Worm (Caenorhabditis elegans): ENCODE results near the gene F43D2.3.
A peak's percentile ranks its signal among the peaks of the same experiment; 100 is the strongest.

The F43D2.3 gene

ce11 chrV:14660608-14661355 lies 29.1 kb downstream of the F43D2.3 start, which contains the start of gene srh-17:
srh-17 (plus strand) TSS chrV:14661305.
- TF ChIP-seq ztf-26 (tag; optimal IDR thresholded peaks at IDR 0.05), result peak; percentile 74
- TF ChIP-seq mes-4 (tag; optimal IDR thresholded peaks at IDR 0.05), result no peak
- peak; percentile 27 for TF ChIP-seq somi-1 (GFP tag; optimal IDR thresholded peaks at IDR 0.05)

- TF ChIP-seq dpl-1 (GFP tag; optimal IDR thresholded peaks at IDR 0.05) (no peak), let-526 (GFP tag; IDR thresholded peaks at IDR 0.05) (no peak), F10E7.11 (tag; optimal IDR thresholded peaks at IDR 0.05) (no peak), egrh-3 (GFP tag; IDR thresholded peaks at IDR 0.05) (no peak), unc-62 (GFP tag; optimal IDR thresholded peaks at IDR 0.05) (no peak), ama-1 (optimal IDR thresholded peaks at IDR 0.05) (no peak), ama-1 (GFP tag; optimal IDR thresholded peaks at IDR 0.05) (no peak), B0035.1 (tag; optimal IDR thresholded peaks at IDR 0.05) (no peak), zfh-2 (GFP tag; conservative IDR thresholded peaks at IDR 0.05) (no peak), Y95B8A.8 (GFP tag; IDR thresholded peaks at IDR 0.05) (no peak), hlh-26 (GFP tag; conservative IDR thresholded peaks at IDR 0.05) (no peak), B0336.3 (GFP tag; IDR thresholded peaks at IDR 0.05) (no peak), cebp-1 (GFP tag; IDR thresholded peaks at IDR 0.05) (no peak), cebp-1 (tag; optimal IDR thresholded peaks at IDR 0.05) (no peak), zim-3 (tag; optimal IDR thresholded peaks at IDR 0.05) (no peak), lsl-1 (GFP tag; optimal IDR thresholded peaks at IDR 0.05) (no peak), hsf-1 (GFP tag; IDR thresholded peaks at IDR 0.05) (no peak), D2030.7 (GFP tag; IDR thresholded peaks at IDR 0.05) (no peak), dpff-1 (tag; optimal IDR thresholded peaks at IDR 0.05) (no peak)
Measured at ce11 chrV:14663006-14663405, 31.3 kb downstream of the F43D2.3 start, which contains the start of gene C47E8.9. C47E8.9 (plus strand) TSS chrV:14663306.

DNA sequence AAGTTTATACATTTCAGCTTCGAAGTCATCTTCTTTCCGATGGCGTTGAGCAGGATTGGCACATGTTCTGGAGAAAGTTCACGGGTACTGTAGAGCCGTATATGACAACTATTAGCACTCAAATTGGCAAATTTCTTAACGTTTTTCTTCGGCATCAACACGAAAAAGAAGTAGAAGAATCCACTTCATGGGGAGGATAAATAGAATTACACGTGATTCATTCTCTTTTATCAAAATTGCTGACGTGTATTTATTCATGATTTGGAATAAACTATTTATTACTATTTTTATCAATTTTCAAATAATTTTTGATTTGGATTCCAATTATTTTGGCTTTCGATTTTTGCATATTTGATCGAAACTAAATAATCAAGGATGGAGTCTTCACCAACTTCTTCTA lies 34.0 kb downstream of the F43D2.3 start, which contains the start of gene C47E8.1:
C47E8.1 (plus strand) TSS at position 301 of the 400 bp plus-strand sequence.
- no peak for TF ChIP-seq pha-4 (tag; optimal IDR thresholded peaks at IDR 0.05)
- TF ChIP-seq sea-2 (GFP tag; IDR thresholded peaks at IDR 0.05), result no peak
- TF ChIP-seq Y56A3A.18 (GFP tag; IDR thresholded peaks at IDR 0.05), result no peak
- no peak for TF ChIP-seq cebp-1 (GFP tag; IDR thresholded peaks at IDR 0.05)
- no peak for TF ChIP-seq cebp-1 (tag; optimal IDR thresholded peaks at IDR 0.05)
- no peak for TF ChIP-seq athp-1 (tag; optimal IDR thresholded peaks at IDR 0.05)
- no peak for TF ChIP-seq mcd-1 (GFP tag; IDR thresholded peaks at IDR 0.05)
- TF ChIP-seq ceh-27 (GFP tag; optimal IDR thresholded peaks at IDR 0.05), result no peak
- no peak for TF ChIP-seq lin-54 (GFP tag; optimal IDR thresholded peaks at IDR 0.05)
- no peak for TF ChIP-seq lag-1 (GFP tag; IDR thresholded peaks at IDR 0.05)
- TF ChIP-seq madf-8 (GFP tag; conservative IDR thresholded peaks at IDR 0.05), result no peak

DNA sequence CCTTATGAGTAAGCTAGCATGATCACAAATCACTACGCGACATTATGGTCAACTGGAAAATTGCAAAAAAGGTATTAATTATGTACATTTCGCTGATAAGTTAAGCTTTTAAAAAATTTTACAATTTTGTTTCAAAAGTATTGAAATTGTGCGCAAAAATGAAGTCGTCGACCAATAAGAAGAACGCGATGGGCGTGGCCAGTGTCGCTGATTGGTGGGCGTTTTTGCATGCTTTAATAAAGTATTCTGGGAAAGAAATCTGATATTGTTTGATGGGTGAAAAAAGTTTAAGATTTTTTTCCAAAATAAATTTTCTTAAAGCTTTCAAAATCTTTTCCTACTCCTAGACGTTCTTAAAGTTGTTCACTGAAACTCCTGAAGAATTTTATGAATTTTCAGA lies 46.6 kb downstream of the F43D2.3 start:
- no peak for TF ChIP-seq tbp1 (GFP tag; optimal IDR thresholded peaks at IDR 0.05)
- TF ChIP-seq dpl-1 (GFP tag; optimal IDR thresholded peaks at IDR 0.05), result no peak
- no peak for TF ChIP-seq aptf-3 (GFP tag; IDR thresholded peaks at IDR 0.05)
- no peak for TF ChIP-seq B0019.2 (GFP tag; conservative IDR thresholded peaks at IDR 0.05)
- no peak for TF ChIP-seq aptf-2 (GFP tag; conservative IDR thresholded peaks at IDR 0.05)
- no peak for TF ChIP-seq egl-44 (GFP tag; IDR thresholded peaks at IDR 0.05)
- no peak for TF ChIP-seq madf-3 (GFP tag; IDR thresholded peaks at IDR 0.05)
- no peak for TF ChIP-seq C06A6.2 (GFP tag; conservative IDR thresholded peaks at IDR 0.05)
- no peak for TF ChIP-seq nfya-2 (GFP tag; IDR thresholded peaks at IDR 0.05)
- no peak for TF ChIP-seq hrde-1 (tag; optimal IDR thresholded peaks at IDR 0.05; ENCODE audit: borderline replicate concordance)
- no peak for TF ChIP-seq F57A8.1 (GFP tag; optimal IDR thresholded peaks at IDR 0.05)
- TF ChIP-seq ceh-58 (GFP tag; IDR thresholded peaks at IDR 0.05), result no peak
